Fruit fly (Drosophila melanogaster) whole organism, embryonic: ENCODE measurements around the gene CG11679.

ENCODE experiments used
- Abd-B ChIP-seq: fragments of 200-800 bp; sonication (Bioruptor generic); optimal IDR thresholded peaks from 2 replicates; lab custom pipeline; 2018; ENCODE audit warnings: missing biosample characterization, mild to moderate bottlenecking, missing genetic modification characterization, moderate library complexity
- B-H2 ChIP-seq: fragments of 200-800 bp; sonication (Bioruptor generic); optimal IDR thresholded peaks from 2 replicates; lab custom pipeline; 2018; ENCODE audit warnings: missing biosample characterization, mild to moderate bottlenecking, missing genetic modification characterization
- CG10147 ChIP-seq: fragments of 200-800 bp; sonication (Bioruptor generic); optimal IDR thresholded peaks from 2 replicates; lab custom pipeline; 2019; ENCODE audit warnings: missing biosample characterization, mild to moderate bottlenecking, missing genetic modification characterization, moderate library complexity
- CG10267 ChIP-seq: fragments of 200-800 bp; sonication (Bioruptor generic); optimal IDR thresholded peaks from 2 replicates; lab custom pipeline; 2018; ENCODE audit warnings: missing biosample characterization, mild to moderate bottlenecking, missing genetic modification characterization, moderate library complexity
- CG11093 ChIP-seq: fragments of 200-800 bp; sonication (Bioruptor generic); IDR thresholded peaks from 3 replicates; pipeline ENCODE4 v1.3.6; 2022; ENCODE audit warnings: missing biosample characterization, missing genetic modification characterization
- CG11696 ChIP-seq: fragments of 200-800 bp; sonication (Bioruptor generic); IDR thresholded peaks from 2 replicates; pipeline ENCODE4 v1.3.6; 2022; ENCODE audit warnings: missing biosample characterization, missing genetic modification characterization
- CG13287 ChIP-seq: fragments of 200-800 bp; sonication (Bioruptor generic); IDR thresholded peaks from 2 replicates; pipeline ENCODE4 v1.3.6; 2022; ENCODE audit warnings: missing biosample characterization, missing genetic modification characterization; ENCODE audit not compliant: partially characterized antibody
- CG14014 ChIP-seq: fragments of 200-800 bp; sonication (Bioruptor generic); IDR thresholded peaks from 2 replicates; pipeline ENCODE4 v1.3.6; 2022; ENCODE audit warnings: missing biosample characterization, missing genetic modification characterization
- CG15514 ChIP-seq: fragments of 200-800 bp; sonication (Bioruptor generic); optimal IDR thresholded peaks from 3 replicates; lab custom pipeline; 2017; ENCODE audit warnings: missing biosample characterization, missing genetic modification characterization, mild to moderate bottlenecking, moderate library complexity, missing genetic modification reagents
- CG15696 ChIP-seq: fragments of 200-800 bp; sonication (Bioruptor generic); optimal IDR thresholded peaks from 2 replicates; lab custom pipeline; 2019; ENCODE audit warnings: missing biosample characterization, mild to moderate bottlenecking, missing genetic modification characterization, moderate library complexity
- CG17385 ChIP-seq: fragments of 200-800 bp; sonication (Bioruptor generic); optimal IDR thresholded peaks from 3 replicates; lab custom pipeline; 2018; ENCODE audit warnings: missing biosample characterization, mild to moderate bottlenecking, missing genetic modification characterization
- CG17829 ChIP-seq: fragments of 200-800 bp; optimal IDR thresholded peaks from 2 replicates; lab custom pipeline; 2019; ENCODE audit warnings: missing biosample characterization, mild to moderate bottlenecking, missing genetic modification characterization, moderate library complexity
- CG2116 ChIP-seq: fragments of 200-800 bp; sonication (Bioruptor generic); optimal IDR thresholded peaks from 3 replicates; lab custom pipeline; 2018; ENCODE audit warnings: missing biosample characterization, mild to moderate bottlenecking, missing genetic modification characterization
- CG34422 ChIP-seq: fragments of 200-800 bp; sonication (Bioruptor generic); IDR thresholded peaks from 3 replicates; pipeline ENCODE4 v1.3.6; 2022; ENCODE audit warnings: missing biosample characterization, missing genetic modification characterization
- CG4820 ChIP-seq: fragments of 200-800 bp; sonication (Bioruptor generic); optimal IDR thresholded peaks from 3 replicates; lab custom pipeline; 2016; ENCODE audit warnings: missing biosample characterization, missing genetic modification characterization
- CG9609 ChIP-seq: fragments of 200-800 bp; sonication (Bioruptor generic); optimal IDR thresholded peaks from 3 replicates; lab custom pipeline; 2016; ENCODE audit warnings: missing biosample characterization, missing genetic modification characterization
- CG9727 ChIP-seq: fragments of 200-800 bp; sonication (Bioruptor generic); optimal IDR thresholded peaks from 3 replicates; lab custom pipeline; 2017; ENCODE audit warnings: missing biosample characterization, mild to moderate bottlenecking, missing genetic modification characterization
- CG9797 ChIP-seq: fragments of 200-800 bp; sonication (Bioruptor generic); optimal IDR thresholded peaks from 3 replicates; lab custom pipeline; 2018; ENCODE audit warnings: missing biosample characterization, mild to moderate bottlenecking, missing genetic modification characterization
- CoRest ChIP-seq: fragments of 200-800 bp; sonication (Bioruptor generic); optimal IDR thresholded peaks from 3 replicates; lab custom pipeline; 2018; ENCODE audit warnings: missing biosample characterization, mild to moderate bottlenecking, missing genetic modification characterization, moderate library complexity
- Dad ChIP-seq: fragments of 200-800 bp; sonication (Bioruptor generic); optimal IDR thresholded peaks from 3 replicates; lab custom pipeline; 2016; ENCODE audit warnings: missing biosample characterization, missing genetic modification characterization
- Dek ChIP-seq: fragments of 200-800 bp; sonication (Bioruptor generic); optimal IDR thresholded peaks from 3 replicates; lab custom pipeline; 2019; ENCODE audit warnings: missing biosample characterization, mild to moderate bottlenecking, missing genetic modification characterization, moderate library complexity
- Dip3 ChIP-seq: fragments of 200-800 bp; sonication (Bioruptor generic); optimal IDR thresholded peaks from 3 replicates; lab custom pipeline; 2016; ENCODE audit warnings: missing biosample characterization, missing genetic modification characterization
- Dll ChIP-seq: fragments of 200-800 bp; sonication (Bioruptor generic); IDR thresholded peaks from 4 replicates; pipeline ENCODE4 v1.3.6; 2022; ENCODE audit warnings: missing biosample characterization, missing genetic modification characterization; ENCODE audit not compliant: partially characterized antibody
- Ets97D ChIP-seq: fragments of 200-800 bp; sonication (Bioruptor generic); optimal IDR thresholded peaks from 3 replicates; lab custom pipeline; 2016; ENCODE audit warnings: missing biosample characterization, missing genetic modification characterization
- HLH4C ChIP-seq: fragments of 200-800 bp; sonication (Bioruptor generic); IDR thresholded peaks from 3 replicates; pipeline ENCODE4 v1.3.6; 2022; ENCODE audit warnings: missing biosample characterization, missing genetic modification characterization; ENCODE audit not compliant: partially characterized antibody
- Hsf ChIP-seq: fragments of 200-800 bp; sonication (Bioruptor generic); optimal IDR thresholded peaks from 3 replicates; lab custom pipeline; 2016; ENCODE audit warnings: missing biosample characterization, missing genetic modification characterization
- MBD-R2 ChIP-seq: fragments of 200-800 bp; sonication (Bioruptor generic); IDR thresholded peaks from 2 replicates; pipeline ENCODE4 v1.3.6; 2022; ENCODE audit warnings: missing biosample characterization, missing genetic modification characterization
- NFAT ChIP-seq: fragments of 200-800 bp; sonication (Bioruptor generic); IDR thresholded peaks from 2 replicates; pipeline ENCODE4 v1.3.6; 2022; ENCODE audit warnings: missing biosample characterization, missing genetic modification characterization
- Pdp1 ChIP-seq, 2 experiments: fragments of 200-800 bp; sonication (Bioruptor generic); optimal IDR thresholded peaks; 3 replicates each; lab custom pipeline; 2016; ENCODE audit warnings: missing biosample characterization in 2 of 2, missing genetic modification characterization in 2 of 2, mild to moderate bottlenecking in 1 of 2, moderate library complexity in 1 of 2
- Ravus ChIP-seq: fragments of 200-800 bp; sonication (Bioruptor generic); IDR thresholded peaks from 2 replicates; pipeline ENCODE4 v1.3.6; 2022; ENCODE audit warnings: missing biosample characterization, missing genetic modification characterization
- Tbp ChIP-seq: fragments of >200 bp; optimal IDR thresholded peaks from 2 replicates; lab custom pipeline; 2018; ENCODE audit warnings: missing biosample characterization, missing genetic modification characterization
- bab2 ChIP-seq: fragments of 200-800 bp; sonication (Bioruptor generic); optimal IDR thresholded peaks from 2 replicates; lab custom pipeline; 2016; ENCODE audit warnings: missing biosample characterization, missing genetic modification characterization
- chinmo ChIP-seq: fragments of 200-800 bp; sonication (Bioruptor generic); IDR thresholded peaks from 4 replicates; pipeline ENCODE4 v1.3.6; 2022; ENCODE audit warnings: missing biosample characterization, missing genetic modification characterization; ENCODE audit not compliant: partially characterized antibody
- cwo ChIP-seq: fragments of 200-800 bp; sonication (Bioruptor generic); optimal IDR thresholded peaks from 3 replicates; lab custom pipeline; 2017; ENCODE audit warnings: missing biosample characterization, missing genetic modification characterization, mild to moderate bottlenecking, moderate library complexity, missing genetic modification reagents
- ewg ChIP-seq: fragments of 200-800 bp; sonication (Bioruptor generic); optimal IDR thresholded peaks from 3 replicates; lab custom pipeline; 2017; ENCODE audit warnings: mild to moderate bottlenecking, missing biosample characterization, missing genetic modification reagents, missing genetic modification characterization
- gro ChIP-seq: fragments of 200-800 bp; sonication (Bioruptor generic); optimal IDR thresholded peaks from 2 replicates; lab custom pipeline; 2016; ENCODE audit warnings: missing biosample characterization, missing genetic modification characterization
- insv ChIP-seq, 2 experiments: fragments of 200-800 bp; sonication (Bioruptor generic); optimal IDR thresholded peaks; 3 replicates each; lab custom pipeline; 2016 to 2018; ENCODE audit warnings: missing biosample characterization in 2 of 2, missing genetic modification characterization in 2 of 2
- kni ChIP-seq: fragments of 200-800 bp; sonication (Bioruptor generic); optimal IDR thresholded peaks from 3 replicates; lab custom pipeline; 2017; ENCODE audit warnings: mild to moderate bottlenecking, missing biosample characterization, missing genetic modification reagents, missing genetic modification characterization
- mld ChIP-seq: fragments of 200-800 bp; sonication (Bioruptor generic); IDR thresholded peaks from 3 replicates; pipeline ENCODE4 v1.3.6; 2022; ENCODE audit warnings: missing biosample characterization, missing genetic modification characterization; ENCODE audit not compliant: partially characterized antibody
- nmo ChIP-seq: fragments of 200-800 bp; sonication (Bioruptor generic); optimal IDR thresholded peaks from 2 replicates; lab custom pipeline; 2018; ENCODE audit warnings: missing biosample characterization, mild to moderate bottlenecking, missing genetic modification characterization, moderate library complexity
- pum ChIP-seq: fragments of 200-800 bp; sonication (Bioruptor generic); optimal IDR thresholded peaks from 2 replicates; lab custom pipeline; 2016; ENCODE audit warnings: missing biosample characterization, missing genetic modification characterization
- pzg ChIP-seq: fragments of 200-800 bp; sonication (Bioruptor generic); optimal IDR thresholded peaks from 3 replicates; lab custom pipeline; 2018; ENCODE audit warnings: missing biosample characterization, mild to moderate bottlenecking, missing genetic modification characterization, moderate library complexity
- ranshi ChIP-seq: fragments of 200-800 bp; sonication (Bioruptor generic); IDR thresholded peaks from 2 replicates; pipeline ENCODE4 v1.3.6; 2022; ENCODE audit warnings: missing biosample characterization, missing genetic modification characterization
- sens ChIP-seq: fragments of 200-800 bp; sonication (Bioruptor generic); peaks from one replicate; lab custom pipeline; 2016; ENCODE audit warnings: missing biosample characterization, missing genetic modification characterization
- slp2 ChIP-seq: fragments of 200-800 bp; sonication (Bioruptor generic); optimal IDR thresholded peaks from 2 replicates; lab custom pipeline; 2016; ENCODE audit warnings: missing biosample characterization, missing genetic modification characterization
- sob ChIP-seq: fragments of 200-800 bp; sonication (Bioruptor generic); IDR thresholded peaks from 2 replicates; pipeline ENCODE4 v1.3.6; 2022; ENCODE audit warnings: missing biosample characterization, missing genetic modification characterization
- twi ChIP-seq: fragments of 200-800 bp; optimal IDR thresholded peaks from 2 replicates; lab custom pipeline; 2019; ENCODE audit warnings: missing biosample characterization, mild to moderate bottlenecking, missing genetic modification characterization, moderate library complexity
- unc-4 ChIP-seq: fragments of 200-800 bp; sonication (Bioruptor generic); IDR thresholded peaks from 2 replicates; pipeline ENCODE4 v1.3.6; 2022; ENCODE audit warnings: missing biosample characterization, missing genetic modification characterization; ENCODE audit not compliant: partially characterized antibody

CG11679 gene

dm6 chrX:15738890-15739550, at the start of gene CG11679, which contains the start of gene CG8206 (continued):
- TF ChIP-seq pum (GFP tag; lab: Kevin White, UChicago) (peak; percentile 54), CG15696 (tag; lab: Kevin White, UChicago) (peak; percentile 1), CG9727 (GFP tag; lab: Kevin White, UChicago) (peak; percentile 20), Pdp1 (GFP tag; optimal IDR thresholded peaks at IDR 0.05; lab: Kevin White, UChicago) (peak; percentile 38 to 62), Hsf (peak; percentile 2), HLH4C (GFP tag; lab: Robert Waterston, UW) (peak; percentile 53; the same call in 2 of the 3 replicates), CG17385 (GFP tag; lab: Kevin White, UChicago) (peak; percentile 3), CG10147 (GFP tag; lab: Kevin White, UChicago) (peak; percentile 13), CG9797 (GFP tag; lab: Kevin White, UChicago) (no peak), ranshi (peak; percentile 39; the same call in 1 of the 2 replicates), Ets97D (GFP tag; lab: Kevin White, UChicago) (peak; percentile 22), cwo (GFP tag; lab: Kevin White, UChicago) (peak; percentile 25), sens (GFP tag; lab: Kevin White, UChicago) (peak; percentile 78), CG14014 (GFP tag; lab: Robert Waterston, UW) (peak; percentile 26; the same call in 1 of the 2 replicates), ewg (peak; percentile 41), kni (GFP tag; lab: Kevin White, UChicago) (peak; percentile 87), Dip3 (peak; percentile 38), CoRest (peak; percentile 59), CG10267 (tag; lab: Kevin White, UChicago) (peak; percentile 22), gro (GFP tag; lab: Kevin White, UChicago) (peak; percentile 34), Dll (GFP tag; lab: Robert Waterston, UW) (peak; percentile 66), pzg (GFP tag; lab: Kevin White, UChicago) (peak; percentile 54), twi (tag; lab: Kevin White, UChicago) (peak; percentile 11), chinmo (0 out of 4 replicates have a peak, but pooled peaks have one; percentile 44), CG34422 (GFP tag; lab: Robert Waterston, UW) (peak; percentile 55; the same call in 1 of the 3 replicates), CG15514 (GFP tag; lab: Kevin White, UChicago) (peak; percentile 90), MBD-R2 (GFP tag; lab: Robert Waterston, UW) (peak; percentile 77), CG2116 (GFP tag; lab: Kevin White, UChicago) (peak; percentile 82), Dek (no peak), slp2 (GFP tag; lab: Kevin White, UChicago) (no peak), sob (GFP tag; lab: Robert Waterston, UW) (peak; percentile 24; the same call in 1 of the 2 replicates), mld (no peak), B-H2 (GFP tag; lab: Kevin White, UChicago) (peak; percentile 1), Dad (GFP tag; lab: Kevin White, UChicago) (peak; percentile 27), nmo (GFP tag; lab: Kevin White, UChicago) (peak; percentile 58), Ravus (no peak), CG13287 (GFP tag; lab: Robert Waterston, UW) (peak; percentile 45), CG11696 (GFP tag; lab: Robert Waterston, UW) (no peak), bab2 (GFP tag; lab: Kevin White, UChicago) (peak; percentile 21), CG17829 (tag; lab: Kevin White, UChicago) (peak; percentile 23), CG4820 (GFP tag; lab: Kevin White, UChicago) (peak; percentile 35), unc-4 (0 out of 2 replicates have a peak, but pooled peaks have one; percentile 48), CG9609 (GFP tag; lab: Kevin White, UChicago) (peak; percentile 37), NFAT (no peak), CG11093 (GFP tag; lab: Robert Waterston, UW) (peak; percentile 28; the same call in 1 of the 3 replicates), Abd-B (GFP tag; lab: Kevin White, UChicago) (peak; percentile 37), insv (GFP tag; optimal IDR thresholded peaks at IDR 0.05; lab: Kevin White, UChicago) (peak in 1 of 2 experiments; percentile 33), Tbp (GFP tag; lab: Kevin White, UChicago) (no peak)
